Fruit fly (Drosophila melanogaster) whole organism, prepupa: Measurements from ENCODE around the gene Taf9.
A peak's percentile ranks its signal among the peaks of the same experiment; 100 is the strongest.

Experiments used
- Blimp-1 ChIP-seq: fragments of 200-800 bp; sonication (Bioruptor generic); optimal IDR thresholded peaks from 3 replicates; lab custom pipeline; 2017; ENCODE audit warnings: missing biosample characterization, missing genetic modification characterization, mild to moderate bottlenecking, moderate library complexity, missing genetic modification reagents
- CG10631 ChIP-seq: fragments of 200-800 bp; sonication (Bioruptor generic); optimal IDR thresholded peaks from 2 replicates; lab custom pipeline; 2016; ENCODE audit warnings: missing biosample characterization, missing genetic modification characterization
- CG11294 ChIP-seq: fragments of 200-800 bp; sonication (Bioruptor generic); IDR thresholded peaks from 2 replicates; pipeline ENCODE4 v1.3.6; 2022; ENCODE audit warnings: missing biosample characterization, missing genetic modification characterization
- CG11762 ChIP-seq: fragments of 200-800 bp; sonication (Bioruptor generic); optimal IDR thresholded peaks from 3 replicates; lab custom pipeline; 2016; ENCODE audit warnings: missing biosample characterization, missing genetic modification characterization; ENCODE audit not compliant: insufficient read depth
- CG11902 ChIP-seq: fragments of 200-800 bp; sonication (Bioruptor generic); optimal IDR thresholded peaks from 3 replicates; lab custom pipeline; 2016; ENCODE audit warnings: missing biosample characterization, missing genetic modification characterization
- CG15336 ChIP-seq: fragments of 200-800 bp; sonication (Bioruptor generic); IDR thresholded peaks from 2 replicates; pipeline ENCODE4 v1.3.6; 2022; ENCODE audit warnings: missing biosample characterization, missing genetic modification characterization
- CG1621 ChIP-seq: fragments of 200-800 bp; sonication (Bioruptor generic); optimal IDR thresholded peaks from 3 replicates; lab custom pipeline; 2018; ENCODE audit warnings: missing biosample characterization, mild to moderate bottlenecking, missing genetic modification characterization
- CG3032 ChIP-seq: fragments of 200-800 bp; optimal IDR thresholded peaks from 2 replicates; lab custom pipeline; 2019; ENCODE audit warnings: missing biosample characterization, mild to moderate bottlenecking, missing genetic modification characterization, moderate library complexity
- CG31627 ChIP-seq: fragments of 200-800 bp; sonication (Bioruptor generic); optimal IDR thresholded peaks from 3 replicates; lab custom pipeline; 2016; ENCODE audit warnings: missing biosample characterization, missing genetic modification characterization
- CG34406 ChIP-seq: fragments of 200-800 bp; sonication (Bioruptor generic); optimal IDR thresholded peaks from 3 replicates; lab custom pipeline; 2016; ENCODE audit warnings: missing biosample characterization, missing genetic modification characterization
- CG3919 ChIP-seq: fragments of 200-800 bp; sonication (Bioruptor generic); optimal IDR thresholded peaks from 3 replicates; lab custom pipeline; 2016; ENCODE audit warnings: missing biosample characterization, missing genetic modification characterization
- CG4318 ChIP-seq: fragments of 200-800 bp; sonication (Bioruptor generic); optimal IDR thresholded peaks from 3 replicates; lab custom pipeline; 2017; ENCODE audit warnings: missing biosample characterization, mild to moderate bottlenecking, missing genetic modification characterization
- CG6163 ChIP-seq: fragments of 200-800 bp; sonication (Bioruptor generic); IDR thresholded peaks from 3 replicates; pipeline ENCODE4 v1.3.6; 2022; ENCODE audit warnings: missing biosample characterization, missing genetic modification characterization
- CG6276 ChIP-seq: fragments of 200-800 bp; sonication (Bioruptor generic); optimal IDR thresholded peaks from 2 replicates; lab custom pipeline; 2017; ENCODE audit warnings: missing biosample characterization, mild to moderate bottlenecking, missing genetic modification characterization
- CG6792 ChIP-seq: fragments of 200-800 bp; sonication (Bioruptor generic); optimal IDR thresholded peaks from 3 replicates; lab custom pipeline; 2016; ENCODE audit warnings: missing biosample characterization, missing genetic modification characterization
- CG6808 ChIP-seq: fragments of 200-800 bp; sonication (Bioruptor generic); optimal IDR thresholded peaks from 3 replicates; lab custom pipeline; 2017; ENCODE audit warnings: missing biosample characterization, missing genetic modification characterization, mild to moderate bottlenecking, moderate library complexity, missing genetic modification reagents
- CG6854 ChIP-seq: fragments of 200-800 bp; sonication (Bioruptor generic); optimal IDR thresholded peaks from 2 replicates; lab custom pipeline; 2017; ENCODE audit warnings: missing biosample characterization, mild to moderate bottlenecking, missing genetic modification characterization
- CG7368 ChIP-seq: fragments of 200-800 bp; sonication (Bioruptor generic); optimal IDR thresholded peaks from 3 replicates; lab custom pipeline; 2016; ENCODE audit warnings: missing biosample characterization, missing genetic modification characterization
- CG8119 ChIP-seq: fragments of 200-800 bp; sonication (Bioruptor generic); IDR thresholded peaks from 3 replicates; pipeline ENCODE4 v1.3.6; 2022; ENCODE audit warnings: missing biosample characterization, missing genetic modification characterization
- CG8632 ChIP-seq: fragments of 200-800 bp; sonication (Bioruptor generic); optimal IDR thresholded peaks from 3 replicates; lab custom pipeline; 2016; ENCODE audit warnings: missing biosample characterization, missing genetic modification characterization
- Eip75B ChIP-seq: fragments of 200-800 bp; sonication (Bioruptor generic); optimal IDR thresholded peaks from 3 replicates; lab custom pipeline; 2016; ENCODE audit warnings: missing biosample characterization, missing genetic modification characterization
- Eip78C ChIP-seq: fragments of 200-800 bp; sonication (Bioruptor generic); peaks from one replicate; lab custom pipeline; 2016; ENCODE audit warnings: missing biosample characterization, missing genetic modification characterization
- Eip93F ChIP-seq: fragments of 200-800 bp; sonication (Bioruptor generic); optimal IDR thresholded peaks from 2 replicates; lab custom pipeline; 2016; ENCODE audit warnings: missing biosample characterization, mild to moderate bottlenecking, missing genetic modification characterization
- Gug ChIP-seq: fragments of 200-800 bp; sonication (Bioruptor generic); IDR thresholded peaks from 2 replicates; pipeline ENCODE4 v1.3.6; 2022; ENCODE audit warnings: missing biosample characterization, missing genetic modification characterization
- Hr38 ChIP-seq: sonication (Bioruptor generic); optimal IDR thresholded peaks from 2 replicates; lab custom pipeline; 2016; ENCODE audit warnings: missing biosample characterization, missing genetic modification characterization
- Hr4 ChIP-seq: fragments of 200-800 bp; sonication (Bioruptor generic); optimal IDR thresholded peaks from 3 replicates; lab custom pipeline; 2016; ENCODE audit warnings: missing biosample characterization, missing genetic modification characterization
- Lpt ChIP-seq: fragments of 200-800 bp; sonication (Bioruptor generic); optimal IDR thresholded peaks from 3 replicates; lab custom pipeline; 2016; ENCODE audit warnings: missing biosample characterization, missing genetic modification characterization
- Met ChIP-seq: fragments of 200-800 bp; sonication (Bioruptor generic); optimal IDR thresholded peaks from 3 replicates; lab custom pipeline; 2016; ENCODE audit warnings: missing biosample characterization, missing genetic modification characterization
- OdsH ChIP-seq: fragments of 200-800 bp; sonication (Bioruptor generic); optimal IDR thresholded peaks from 3 replicates; lab custom pipeline; 2016; ENCODE audit warnings: missing biosample characterization, missing genetic modification characterization
- Smox ChIP-seq: fragments of 200-800 bp; sonication (Bioruptor generic); optimal IDR thresholded peaks from 3 replicates; lab custom pipeline; 2016; ENCODE audit warnings: missing biosample characterization, missing genetic modification characterization
- Sox102F ChIP-seq: fragments of 200-800 bp; sonication (Bioruptor generic); optimal IDR thresholded peaks from 2 replicates; lab custom pipeline; 2016; ENCODE audit warnings: missing biosample characterization, mild to moderate bottlenecking, missing genetic modification characterization
- Sox14 ChIP-seq: fragments of 200-800 bp; sonication (Bioruptor generic); optimal IDR thresholded peaks from 3 replicates; lab custom pipeline; 2016; ENCODE audit warnings: missing biosample characterization, missing genetic modification characterization
- Sox15 ChIP-seq: fragments of 200-800 bp; sonication (Bioruptor generic); optimal IDR thresholded peaks from 3 replicates; lab custom pipeline; 2016; ENCODE audit warnings: missing biosample characterization, missing genetic modification characterization
- achi ChIP-seq: fragments of 200-800 bp; sonication (Bioruptor generic); optimal IDR thresholded peaks from 3 replicates; lab custom pipeline; 2016; ENCODE audit warnings: missing biosample characterization, missing genetic modification characterization
- acj6 ChIP-seq: fragments of 200-800 bp; sonication (Bioruptor generic); optimal IDR thresholded peaks from 3 replicates; lab custom pipeline; 2016; ENCODE audit warnings: missing biosample characterization, missing genetic modification characterization
- dac ChIP-seq: fragments of 200-800 bp; sonication (Bioruptor generic); optimal IDR thresholded peaks from 2 replicates; lab custom pipeline; 2017; ENCODE audit warnings: missing biosample characterization, mild to moderate bottlenecking, missing genetic modification characterization
- dsx ChIP-seq: fragments of 200-800 bp; optimal IDR thresholded peaks from 3 replicates; lab custom pipeline; 2019; ENCODE audit warnings: missing biosample characterization, mild to moderate bottlenecking, missing genetic modification characterization, moderate library complexity; ENCODE audit not compliant: poor library complexity, severe bottlenecking
- esn ChIP-seq: fragments of 200-800 bp; sonication (Bioruptor generic); optimal IDR thresholded peaks from 2 replicates; lab custom pipeline; 2016; ENCODE audit warnings: missing biosample characterization, mild to moderate bottlenecking, missing genetic modification characterization, moderate library complexity
- fd59A ChIP-seq: fragments of 200-800 bp; sonication (Bioruptor generic); optimal IDR thresholded peaks from 2 replicates; lab custom pipeline; 2017; ENCODE audit warnings: missing biosample characterization, mild to moderate bottlenecking, missing genetic modification characterization, missing genetic modification reagents
- fd85E ChIP-seq: fragments of 200-800 bp; sonication (Bioruptor generic); optimal IDR thresholded peaks from 3 replicates; lab custom pipeline; 2016; ENCODE audit warnings: missing biosample characterization, missing genetic modification characterization
- fkh ChIP-seq: fragments of 200-800 bp; sonication (Bioruptor generic); optimal IDR thresholded peaks from 3 replicates; lab custom pipeline; 2017; ENCODE audit warnings: missing biosample characterization, mild to moderate bottlenecking, missing genetic modification characterization, moderate library complexity
- lz ChIP-seq: fragments of 200-800 bp; sonication (Bioruptor generic); optimal IDR thresholded peaks from 3 replicates; lab custom pipeline; 2016; ENCODE audit warnings: missing biosample characterization, missing genetic modification characterization
- salr ChIP-seq, 2 experiments: fragments of 200-800 bp; sonication (Bioruptor generic); optimal IDR thresholded peaks; 3 replicates each; lab custom pipeline; 2016 to 2018; ENCODE audit warnings: missing biosample characterization in 2 of 2, missing genetic modification characterization in 2 of 2, mild to moderate bottlenecking in 1 of 2
- spab ChIP-seq: fragments of 200-800 bp; sonication (Bioruptor generic); optimal IDR thresholded peaks from 2 replicates; lab custom pipeline; 2017; ENCODE audit warnings: missing biosample characterization, mild to moderate bottlenecking, missing genetic modification characterization, missing genetic modification reagents
- ss ChIP-seq, 2 experiments: fragments of 200-800 bp; sonication (Bioruptor generic); optimal IDR thresholded peaks; 2 replicates in 1 of 2; 3 replicates in 1 of 2; lab custom pipeline; 2017 to 2018; ENCODE audit warnings: mild to moderate bottlenecking in 2 of 2, missing biosample characterization in 2 of 2, missing genetic modification characterization in 2 of 2, moderate library complexity in 1 of 2
- svp ChIP-seq: fragments of 200-800 bp; sonication (Bioruptor generic); peaks from one replicate; lab custom pipeline; 2016; ENCODE audit warnings: missing biosample characterization, missing genetic modification characterization
- topi ChIP-seq: fragments of 200-800 bp; sonication (Bioruptor generic); optimal IDR thresholded peaks from 3 replicates; lab custom pipeline; 2016; ENCODE audit warnings: missing biosample characterization, missing genetic modification characterization
- vri ChIP-seq: fragments of 200-800 bp; sonication (Bioruptor generic); optimal IDR thresholded peaks from 3 replicates; lab custom pipeline; 2016; ENCODE audit warnings: missing biosample characterization, mild to moderate bottlenecking, missing genetic modification characterization

The Taf9 gene

dm6 chrX:17856029-17856428 is 14.1 kb downstream of the Taf9 start, which contains the start of gene Mco4:
Gene Mco4, minus strand, starts transcription at chrX:17856129.
- no peak for TF ChIP-seq Sox15 (GFP tag; lab: Kevin White, UChicago)
- no peak for TF ChIP-seq CG31627 (GFP tag; lab: Kevin White, UChicago)
- TF ChIP-seq OdsH (GFP tag; lab: Kevin White, UChicago) = no peak
- TF ChIP-seq Eip78C = no peak

- TF ChIP-seq Smox (no peak), CG31627 (GFP tag; lab: Kevin White, UChicago) (peak; percentile 28), dsx (GFP tag; lab: Kevin White, UChicago) (peak; percentile 18), CG7368 (GFP tag; lab: Kevin White, UChicago) (no peak), CG1621 (tag; lab: Kevin White, UChicago) (no peak), CG6792 (no peak), fd85E (no peak), CG6854 (GFP tag; lab: Kevin White, UChicago) (no peak), CG15336 (GFP tag; lab: Robert Waterston, UW) (peak; percentile 50), ss (GFP tag; optimal IDR thresholded peaks at IDR 0.05; lab: Kevin White, UChicago) (peak in 1 of 2 experiments; percentile 52), salr (GFP tag; optimal IDR thresholded peaks at IDR 0.05; lab: Kevin White, UChicago) (no peak), svp (GFP tag; lab: Kevin White, UChicago) (no peak), Sox15 (GFP tag; lab: Kevin White, UChicago) (peak; percentile 30), dac (GFP tag; lab: Kevin White, UChicago) (peak; percentile 7), CG3919 (GFP tag; lab: Kevin White, UChicago) (no peak), Eip78C (peak; percentile 65), topi (GFP tag; lab: Kevin White, UChicago) (peak; percentile 21), CG6163 (GFP tag; lab: Robert Waterston, UW) (0 out of 3 replicates have a peak, but pooled peaks have one; percentile 38), Eip93F (peak; percentile 54), fkh (GFP tag; lab: Kevin White, UChicago) (peak; percentile 17), esn (peak; percentile 50), CG3032 (tag; lab: Kevin White, UChicago) (peak; percentile 19), vri (GFP tag; lab: Kevin White, UChicago) (peak; percentile 79), CG11762 (GFP tag; lab: Kevin White, UChicago) (no peak), Sox102F (GFP tag; lab: Kevin White, UChicago) (no peak), Eip75B (no peak), CG8632 (GFP tag; lab: Kevin White, UChicago) (peak; percentile 39), CG34406 (GFP tag; lab: Kevin White, UChicago) (no peak), CG11902 (GFP tag; lab: Kevin White, UChicago) (no peak), achi (GFP tag; lab: Kevin White, UChicago) (peak; percentile 99), CG6808 (GFP tag; lab: Kevin White, UChicago) (peak; percentile 60), CG11294 (GFP tag; lab: Robert Waterston, UW) (no peak), Sox14 (peak; percentile 23), spab (GFP tag; lab: Kevin White, UChicago) (no peak), Blimp-1 (peak; percentile 76), CG10631 (no peak), CG8119 (GFP tag; lab: Robert Waterston, UW) (peak; percentile 49; the same call in 1 of the 3 replicates), acj6 (peak; percentile 15), CG6276 (GFP tag; lab: Kevin White, UChicago) (no peak), Met (GFP tag; lab: Kevin White, UChicago) (no peak), Gug (GFP tag; lab: Robert Waterston, UW) (no peak), fd59A (GFP tag; lab: Kevin White, UChicago) (no peak), Hr4 (GFP tag; lab: Kevin White, UChicago) (no peak), lz (GFP tag; lab: Kevin White, UChicago) (no peak), CG4318 (GFP tag; lab: Kevin White, UChicago) (no peak), Hr38 (GFP tag; lab: Kevin White, UChicago) (no peak), Lpt (GFP tag; lab: Kevin White, UChicago) (no peak)
Observed at dm6 chrX:17856458-17857277, 14.7 kb downstream of the Taf9 start, which contains the start of gene Srx. Gene Srx, plus strand, starts transcription at chrX:17856974.
